Worm (Caenorhabditis elegans) whole organism, L3 larva: ENCODE data around the gene gnrr-4.

Source experiments
- R02D3.7 ChIP-seq: fragments of 150-350 bp; optimal IDR thresholded peaks from 2 replicates; lab custom pipeline; 2014; ENCODE audit warnings: missing biosample characterization, missing genetic modification characterization
- ZK546.5 ChIP-seq: sonication (generic microtip); optimal IDR thresholded peaks from 2 replicates; lab custom pipeline; 2017; ENCODE audit warnings: missing biosample characterization, missing genetic modification characterization
- aly-2 ChIP-seq: fragments of 150-350 bp; optimal IDR thresholded peaks from 2 replicates; lab custom pipeline; 2014; ENCODE audit warnings: missing biosample characterization, missing genetic modification characterization
- ama-1 ChIP-seq: fragments of 150-350 bp; optimal IDR thresholded peaks from 2 replicates; lab custom pipeline; 2018
- ceh-16 ChIP-seq: sonication (generic microtip); optimal IDR thresholded peaks from 2 replicates; lab custom pipeline; 2017; ENCODE audit warnings: missing biosample characterization, missing genetic modification characterization
- ceh-28 ChIP-seq: fragments of 150-350 bp; optimal IDR thresholded peaks from 2 replicates; lab custom pipeline; 2014; ENCODE audit warnings: missing biosample characterization, missing genetic modification reagents, missing genetic modification characterization
- ceh-82 ChIP-seq: fragments of 150-350 bp; optimal IDR thresholded peaks from 2 replicates; lab custom pipeline; 2014; ENCODE audit warnings: missing biosample characterization, missing genetic modification characterization
- daf-12 ChIP-seq: fragments of 150-350 bp; optimal IDR thresholded peaks from 2 replicates; lab custom pipeline; 2014; ENCODE audit warnings: missing biosample characterization, missing genetic modification reagents, missing genetic modification characterization
- egl-5 ChIP-seq: fragments of 150-350 bp; optimal IDR thresholded peaks from 2 replicates; lab custom pipeline; 2017; ENCODE audit warnings: missing biosample characterization, missing genetic modification reagents, missing genetic modification characterization, inconsistent platforms
- elt-1 ChIP-seq: fragments of 150-350 bp; optimal IDR thresholded peaks from 2 replicates; lab custom pipeline; 2014; ENCODE audit warnings: missing biosample characterization, missing genetic modification characterization
- elt-2 ChIP-seq: sonication (generic microtip); optimal IDR thresholded peaks from 2 replicates; lab custom pipeline; 2016; ENCODE audit warnings: missing genetic modification reagents, mild to moderate bottlenecking, missing genetic modification characterization, missing compliant biosample characterization
- elt-3 ChIP-seq, 3 experiments: fragments of 150-350 bp in 1 of 3; sonication (generic microtip) in 2 of 3; optimal IDR thresholded peaks; 2 replicates in 2 of 3; 4 replicates in 1 of 3; lab custom pipeline; 2014 to 2017; ENCODE audit warnings: missing biosample characterization in 3 of 3, missing genetic modification characterization in 3 of 3
- eor-1 ChIP-seq, 2 experiments: fragments of 150-350 bp; optimal IDR thresholded peaks; 2 replicates each; lab custom pipeline; 2014 to 2018; ENCODE audit warnings: missing biosample characterization in 2 of 2, missing genetic modification characterization in 2 of 2
- fkh-10 ChIP-seq: sonication (generic microtip); optimal IDR thresholded peaks from 2 replicates; lab custom pipeline; 2017; ENCODE audit warnings: missing biosample characterization, missing genetic modification reagents, missing genetic modification characterization
- fos-1 ChIP-seq: fragments of 150-350 bp; optimal IDR thresholded peaks from 2 replicates; lab custom pipeline; 2014; ENCODE audit warnings: missing biosample characterization, missing genetic modification characterization
- hmg-11 ChIP-seq: sonication (generic microtip); optimal IDR thresholded peaks from 2 replicates; lab custom pipeline; 2016; ENCODE audit warnings: missing genetic modification characterization, missing compliant biosample characterization
- jun-1 ChIP-seq: fragments of 150-350 bp; optimal IDR thresholded peaks from 2 replicates; lab custom pipeline; 2014; ENCODE audit warnings: missing biosample characterization, missing genetic modification reagents, missing genetic modification characterization
- lin-15B ChIP-seq: fragments of 150-350 bp; optimal IDR thresholded peaks from 2 replicates; lab custom pipeline; 2014; ENCODE audit warnings: missing biosample characterization, missing genetic modification characterization
- lin-39 ChIP-seq: fragments of 150-350 bp; optimal IDR thresholded peaks from 2 replicates; lab custom pipeline; 2018; ENCODE audit warnings: missing biosample characterization, missing genetic modification reagents, missing genetic modification characterization
- lsy-12 ChIP-seq: sonication (generic microtip); optimal IDR thresholded peaks from 2 replicates; lab custom pipeline; 2016; ENCODE audit warnings: mild to moderate bottlenecking, missing genetic modification characterization, missing compliant biosample characterization
- mdl-1 ChIP-seq: fragments of 150-350 bp; optimal IDR thresholded peaks from 2 replicates; lab custom pipeline; 2014; ENCODE audit warnings: missing biosample characterization, missing genetic modification characterization
- mml-1 ChIP-seq: fragments of 150-350 bp; sonication (generic microtip); optimal IDR thresholded peaks from 3 replicates; lab custom pipeline; 2014; ENCODE audit warnings: missing biosample characterization, missing genetic modification characterization
- nfya-1 ChIP-seq: sonication (generic microtip); optimal IDR thresholded peaks from 2 replicates; lab custom pipeline; 2017; ENCODE audit warnings: missing genetic modification characterization, mild to moderate bottlenecking, missing compliant biosample characterization, antibody characterized with exemption, moderate library complexity; ENCODE audit not compliant: insufficient read depth
- nhr-11 ChIP-seq: fragments of 150-350 bp; optimal IDR thresholded peaks from 2 replicates; lab custom pipeline; 2014; ENCODE audit warnings: missing biosample characterization, missing genetic modification characterization
- nhr-12 ChIP-seq: fragments of 150-350 bp; optimal IDR thresholded peaks from 2 replicates; lab custom pipeline; 2014; ENCODE audit warnings: missing biosample characterization, missing genetic modification characterization
- nhr-23 ChIP-seq: fragments of 150-350 bp; optimal IDR thresholded peaks from 2 replicates; lab custom pipeline; 2014; ENCODE audit warnings: missing biosample characterization, missing genetic modification reagents, missing genetic modification characterization
- nhr-237 ChIP-seq: fragments of 150-350 bp; optimal IDR thresholded peaks from 2 replicates; lab custom pipeline; 2014; ENCODE audit warnings: missing biosample characterization, missing genetic modification characterization
- nhr-25 ChIP-seq: sonication (generic microtip); optimal IDR thresholded peaks from 2 replicates; lab custom pipeline; 2017; ENCODE audit warnings: missing biosample characterization, missing genetic modification characterization
- nhr-28 ChIP-seq: fragments of 150-350 bp; optimal IDR thresholded peaks from 2 replicates; lab custom pipeline; 2014; ENCODE audit warnings: missing biosample characterization, missing genetic modification characterization
- nhr-43 ChIP-seq: sonication (generic microtip); optimal IDR thresholded peaks from 2 replicates; lab custom pipeline; 2016; ENCODE audit warnings: mild to moderate bottlenecking, missing genetic modification characterization, missing compliant biosample characterization; ENCODE audit not compliant: poor library complexity, severe bottlenecking
- nhr-67 ChIP-seq: fragments of 150-350 bp; optimal IDR thresholded peaks from 2 replicates; lab custom pipeline; 2014; ENCODE audit warnings: missing biosample characterization, missing genetic modification characterization
- nhr-76 ChIP-seq: fragments of 150-350 bp; sonication (generic microtip); optimal IDR thresholded peaks from 5 replicates; lab custom pipeline; 2014; ENCODE audit warnings: missing biosample characterization, missing genetic modification characterization
- nhr-77 ChIP-seq: fragments of 150-350 bp; optimal IDR thresholded peaks from 2 replicates; lab custom pipeline; 2014; ENCODE audit warnings: missing biosample characterization, missing genetic modification characterization
- pha-4 ChIP-seq: fragments of 150-350 bp; optimal IDR thresholded peaks from 2 replicates; lab custom pipeline; 2014; ENCODE audit warnings: missing biosample characterization, missing genetic modification reagents, missing genetic modification characterization
- sea-2 ChIP-seq: fragments of 150-350 bp; sonication (generic microtip); optimal IDR thresholded peaks from 4 replicates; lab custom pipeline; 2014; ENCODE audit warnings: missing biosample characterization, missing genetic modification reagents, missing genetic modification characterization
- skn-1 ChIP-seq: fragments of 150-350 bp; optimal IDR thresholded peaks from 2 replicates; lab custom pipeline; 2014; ENCODE audit warnings: missing biosample characterization, missing genetic modification characterization
- snpc-4 ChIP-seq: fragments of 150-350 bp; optimal IDR thresholded peaks from 2 replicates; lab custom pipeline; 2014; ENCODE audit warnings: missing biosample characterization, missing genetic modification characterization
- unc-39 ChIP-seq: sonication (generic microtip); optimal IDR thresholded peaks from 4 replicates; lab custom pipeline; 2017; ENCODE audit warnings: missing biosample characterization, missing genetic modification characterization
- unc-62 ChIP-seq: fragments of 150-350 bp; sonication (generic microtip); optimal IDR thresholded peaks from 4 replicates; lab custom pipeline; 2014; ENCODE audit warnings: missing biosample characterization, missing genetic modification reagents, missing genetic modification characterization
- zag-1 ChIP-seq: fragments of 150-350 bp; optimal IDR thresholded peaks from 2 replicates; lab custom pipeline; 2014; ENCODE audit warnings: missing biosample characterization, missing genetic modification characterization

gnrr-4 gene

ce11 chrX:5773471-5773870, 30.4 kb upstream of the gnrr-4 start, which contains the start of gene sym-3:
sym-3 (plus strand) TSS chrX:5773771.
- TF ChIP-seq nhr-77 (tag; lab: Kevin White, UChicago) (no peak), aly-2 (no peak)

ce11 chrX:5772538-5773154, 29.5 kb upstream of the gnrr-4 start:
- TF ChIP-seq nfya-1 (tag; lab: Kevin White, UChicago) (no peak), pha-4 (tag; lab: Kevin White, UChicago) (peak; percentile 85), sea-2 (GFP tag; lab: Kevin White, UChicago) (no peak), skn-1 (no peak), nhr-28 (no peak), lin-39 (tag; lab: Kevin White, UChicago) (no peak)
- TF ChIP-seq, all 47 proteins: peak for 1

DNA sequence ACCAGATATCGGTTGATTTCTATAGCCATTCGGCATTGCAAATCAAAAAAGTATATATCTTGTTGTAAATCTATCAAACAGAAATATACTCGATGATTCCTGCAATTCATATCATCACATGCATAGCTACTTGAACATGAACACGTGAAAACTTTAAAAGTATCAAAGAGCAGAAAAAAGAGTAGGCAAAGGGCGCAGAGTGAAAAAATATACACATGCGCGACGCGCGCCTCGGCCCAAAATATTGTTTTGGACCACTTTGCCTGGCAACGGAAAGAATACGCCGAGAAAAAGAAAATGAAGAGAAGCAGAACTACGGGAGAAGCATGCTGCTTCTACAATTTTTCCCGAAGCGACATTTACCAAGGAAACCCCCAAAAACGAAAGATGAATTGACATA, 27.5 kb upstream of the gnrr-4 start, which contains the start of gene C54H2.4:
Gene C54H2.4, minus strand, starts transcription at position 101 of the 400 bp plus-strand sequence.
- TF ChIP-seq eor-1 (tag; optimal IDR thresholded peaks at IDR 0.05; lab: Kevin White, UChicago) (no peak), jun-1 (no peak), elt-1 (tag; lab: Kevin White, UChicago) (no peak), hmg-11 (tag; lab: Kevin White, UChicago) (no peak), lin-15B (tag; lab: Kevin White, UChicago) (no peak), elt-3 (tag; optimal IDR thresholded peaks at IDR 0.05; lab: Kevin White, UChicago) (no peak), mml-1 (no peak), nhr-43 (tag; lab: Kevin White, UChicago) (no peak), nhr-11 (tag; lab: Kevin White, UChicago) (no peak), nhr-23 (tag; lab: Kevin White, UChicago) (no peak), skn-1 (no peak), ceh-82 (tag; lab: Kevin White, UChicago) (no peak), nhr-76 (no peak)

DNA sequence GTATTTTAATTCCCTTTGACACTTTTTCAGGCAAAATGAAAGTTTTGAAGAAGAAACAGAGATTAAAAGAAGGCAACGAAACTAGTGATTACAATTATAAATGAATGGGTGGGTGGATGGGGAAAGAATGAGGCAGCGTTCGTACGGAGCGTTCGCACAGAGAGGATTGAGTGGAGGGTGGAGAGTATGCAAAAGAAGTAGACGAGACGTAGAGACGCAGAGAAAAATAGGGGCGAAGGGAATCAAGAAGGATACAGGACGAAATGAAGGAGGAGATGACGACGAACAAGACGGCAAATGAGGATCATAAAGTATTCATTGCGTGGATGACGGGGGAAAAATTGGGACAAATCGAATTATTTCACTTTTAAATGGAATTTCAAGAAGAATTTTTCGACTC, 21.6 kb upstream of the gnrr-4 start:
- no peak for TF ChIP-seq nhr-77 (tag; lab: Kevin White, UChicago)
- no peak for TF ChIP-seq aly-2
- TF ChIP-seq unc-62 = no peak
- TF ChIP-seq ama-1 (lab: Kevin White, UChicago) = no peak
- peak; percentile 84 for TF ChIP-seq hmg-11 (tag; lab: Kevin White, UChicago)
- no peak for TF ChIP-seq lsy-12 (tag; lab: Kevin White, UChicago)
- TF ChIP-seq mdl-1 (tag; lab: Kevin White, UChicago) = no peak
- no peak for TF ChIP-seq ceh-16
- TF ChIP-seq nhr-23 (tag; lab: Kevin White, UChicago) = peak; percentile 57
- no peak for TF ChIP-seq R02D3.7 (tag; lab: Kevin White, UChicago)
- no peak for TF ChIP-seq nhr-76
- TF ChIP-seq lin-39 (tag; lab: Kevin White, UChicago) = no peak
- TF ChIP-seq elt-1 (tag; lab: Kevin White, UChicago) = no peak
- TF ChIP-seq nfya-1 (tag; lab: Kevin White, UChicago) = peak; percentile 36
- TF ChIP-seq fkh-10 (GFP tag; lab: Kevin White, UChicago) = no peak
- no peak for TF ChIP-seq elt-3 (tag; optimal IDR thresholded peaks at IDR 0.05; lab: Kevin White, UChicago)
- no peak for TF ChIP-seq nhr-43 (tag; lab: Kevin White, UChicago)
- no peak for TF ChIP-seq nhr-67
- TF ChIP-seq skn-1 = no peak
- TF ChIP-seq elt-2 (tag; lab: Kevin White, UChicago) = no peak
- no peak for TF ChIP-seq nhr-237 (tag; lab: Kevin White, UChicago)
- peak; percentile 2 for TF ChIP-seq pha-4 (tag; lab: Kevin White, UChicago)
- TF ChIP-seq eor-1 (tag; optimal IDR thresholded peaks at IDR 0.05; lab: Kevin White, UChicago) = no peak
- no peak for TF ChIP-seq fos-1 (tag; lab: Kevin White, UChicago)
- TF ChIP-seq mml-1 = no peak
- TF ChIP-seq nhr-11 (tag; lab: Kevin White, UChicago) = no peak
- TF ChIP-seq snpc-4 (tag; lab: Kevin White, UChicago) = no peak
- no peak for TF ChIP-seq ceh-28 (tag; lab: Kevin White, UChicago)
- no peak for TF ChIP-seq zag-1 (tag; lab: Kevin White, UChicago)
- TF ChIP-seq ZK546.5 = no peak
- peak; percentile 2 for TF ChIP-seq nhr-25 (tag; lab: Kevin White, UChicago)
- no peak for TF ChIP-seq nhr-12 (tag; lab: Kevin White, UChicago)
- no peak for TF ChIP-seq nhr-28
- peak; percentile 10 for TF ChIP-seq egl-5 (tag; lab: Kevin White, UChicago)
- no peak for TF ChIP-seq sea-2 (GFP tag; lab: Kevin White, UChicago)
- no peak for TF ChIP-seq unc-39 (tag; lab: Kevin White, UChicago)
- no peak for TF ChIP-seq daf-12 (tag; lab: Kevin White, UChicago)
- TF ChIP-seq, all 47 proteins: peak for 6
